Worm (Caenorhabditis elegans): ENCODE results near the gene gsto-2.

DNA sequence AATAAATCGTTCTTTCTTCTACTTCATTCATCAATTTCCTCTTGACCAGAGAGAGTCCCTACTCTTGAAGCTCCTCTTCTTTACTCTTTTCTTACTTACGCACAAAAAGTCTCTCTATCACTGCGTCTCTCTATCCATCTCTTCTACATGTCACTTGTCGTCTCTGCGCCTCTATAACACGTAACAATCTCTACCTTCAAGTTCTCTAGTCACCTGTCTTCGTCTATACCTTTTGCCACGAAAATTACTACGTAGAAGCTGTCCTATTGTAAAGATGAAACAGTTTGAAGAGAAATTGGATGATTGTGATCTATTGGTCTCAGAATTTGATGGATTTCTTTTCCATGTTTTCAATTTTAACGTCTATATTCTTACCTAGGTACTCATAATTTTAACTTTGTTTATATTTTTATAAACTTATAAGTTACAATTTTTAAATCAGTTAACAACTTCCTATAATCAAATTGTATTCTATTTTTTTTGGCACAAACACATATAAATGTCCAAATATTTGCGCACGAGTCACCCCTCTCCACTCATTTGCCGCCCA, 2.3 kb downstream of the gsto-2 start, which contains the start of gene C02D5.2:
- no peak for TF ChIP-seq snpc-4 (GFP tag; optimal IDR thresholded peaks at IDR 0.05)
- TF ChIP-seq snpc-4 (tag; optimal IDR thresholded peaks at IDR 0.05) = no peak
- TF ChIP-seq K12H6.12 (tag; optimal IDR thresholded peaks at IDR 0.05) = no peak
- TF ChIP-seq nfyb-1 (GFP tag; IDR thresholded peaks at IDR 0.05) = no peak
- no peak for TF ChIP-seq F49E8.2 (tag; optimal IDR thresholded peaks at IDR 0.05; ENCODE audit: insufficient read depth)
- TF ChIP-seq akir-1 (GFP tag; optimal IDR thresholded peaks at IDR 0.05) = no peak
- no peak for TF ChIP-seq ekl-4 (GFP tag; IDR thresholded peaks at IDR 0.05)
- TF ChIP-seq snpc-1.1 (tag; optimal IDR thresholded peaks at IDR 0.05; ENCODE audit: insufficient read depth) = no peak
- no peak for TF ChIP-seq madf-8 (GFP tag; conservative IDR thresholded peaks at IDR 0.05)
- TF ChIP-seq nfya-1 (tag; optimal IDR thresholded peaks at IDR 0.05; ENCODE audit: borderline replicate concordance, insufficient read depth) = no peak
- no peak for TF ChIP-seq B0019.2 (GFP tag; conservative IDR thresholded peaks at IDR 0.05)
